ENCODE assay signal across 1 fruit fly cellular context in genomic region chr3R:17700488-17701130, dm6.
TF ChIP-seq lines count a peak whose summit lies in the region.

No protein-coding gene starts in this region.

TF ChIP-seq in whole organism, embryonic, 481 proteins besides CTCF, POLR2A, EP300 and RAD21 (continued from another document and continues in another):
- TF ChIP-seq tx (GFP tag; optimal IDR thresholded peaks at IDR 0.05; lab: Kevin White, UChicago) (peak; percentile 80), CG12219 (GFP tag; optimal IDR thresholded peaks at IDR 0.05; lab: Kevin White, UChicago) (peak; percentile 92), CG4404 (GFP tag; IDR thresholded peaks at IDR 0.05; lab: Robert Waterston, UW) (peak; percentile 96), CG11504 (tag; optimal IDR thresholded peaks at IDR 0.05; lab: Kevin White, UChicago) (peak; percentile 98), CG8359 (GFP tag; optimal IDR thresholded peaks at IDR 0.05; lab: Kevin White, UChicago; ENCODE audit: borderline replicate concordance) (peak; percentile 91), CG14667 (GFP tag; IDR thresholded peaks at IDR 0.05; lab: Robert Waterston, UW) (peak; percentile 97), Max (GFP tag; optimal IDR thresholded peaks at IDR 0.05; lab: Kevin White, UChicago) (peak; percentile 93), CG12942 (GFP tag; optimal IDR thresholded peaks at IDR 0.05; lab: Kevin White, UChicago) (peak; percentile 96), Dek (tag; optimal IDR thresholded peaks at IDR 0.05; lab: Kevin White, UChicago) (peak; percentile 99), CG7839 (tag; optimal IDR thresholded peaks at IDR 0.05; lab: Kevin White, UChicago) (peak; percentile 99), CG4707 (GFP tag; optimal IDR thresholded peaks at IDR 0.05; lab: Kevin White, UChicago) (peak; percentile 88), CG6689 (GFP tag; IDR thresholded peaks at IDR 0.05; lab: Robert Waterston, UW) (peak; percentile 98), Spps (tag; optimal IDR thresholded peaks at IDR 0.05; lab: Kevin White, UChicago) (peak; percentile 97), CG16813 (GFP tag; IDR thresholded peaks at IDR 0.05; lab: Robert Waterston, UW; ENCODE audit: partially characterized antibody) (no peak), Mrtf (GFP tag; IDR thresholded peaks at IDR 0.05; lab: Robert Waterston, UW) (peak; percentile 97), CG4820 (GFP tag; optimal IDR thresholded peaks at IDR 0.05; lab: Kevin White, UChicago) (peak; percentile 95), ftz-f1 (GFP tag; optimal IDR thresholded peaks at IDR 0.05; lab: Kevin White, UChicago) (peak; percentile 29), CG10366 (GFP tag; IDR thresholded peaks at IDR 0.05; lab: Robert Waterston, UW) (peak; percentile 98), gem (tag; optimal IDR thresholded peaks at IDR 0.05; lab: Kevin White, UChicago) (peak; percentile 99), CG32532 (GFP tag; IDR thresholded peaks at IDR 0.05; lab: Robert Waterston, UW) (peak; percentile 99), D19B (GFP tag; optimal IDR thresholded peaks at IDR 0.05; lab: Kevin White, UChicago) (peak; percentile 96), shn (GFP tag; optimal IDR thresholded peaks at IDR 0.05; lab: Kevin White, UChicago) (peak; percentile 38), BEAF-32 (GFP tag; optimal IDR thresholded peaks at IDR 0.05; lab: Kevin White, UChicago) (peak; percentile 0), CG1832 (GFP tag; optimal IDR thresholded peaks at IDR 0.05; lab: Kevin White, UChicago) (no peak), hbn (GFP tag; IDR thresholded peaks at IDR 0.05; lab: Robert Waterston, UW; ENCODE audit: partially characterized antibody) (no peak; the same call in 1 of the 2 replicates), CG6683 (GFP tag; optimal IDR thresholded peaks at IDR 0.05; lab: Kevin White, UChicago) (peak; percentile 99), Bgb (GFP tag; IDR thresholded peaks at IDR 0.05; lab: Robert Waterston, UW; ENCODE audit: partially characterized antibody) (peak; percentile 45; the same call in 1 of the 2 replicates), mld (GFP tag; IDR thresholded peaks at IDR 0.05; lab: Robert Waterston, UW; ENCODE audit: partially characterized antibody) (no peak), CG13123 (GFP tag; optimal IDR thresholded peaks at IDR 0.05; lab: Kevin White, UChicago) (peak; percentile 95), lilli (GFP tag; optimal IDR thresholded peaks at IDR 0.05; lab: Kevin White, UChicago) (peak; percentile 94), pb (GFP tag; optimal IDR thresholded peaks at IDR 0.05; lab: Kevin White, UChicago) (peak; percentile 30), CG15696 (tag; optimal IDR thresholded peaks at IDR 0.05; lab: Kevin White, UChicago) (peak; percentile 91), CG18599 (GFP tag; optimal IDR thresholded peaks at IDR 0.05; lab: Kevin White, UChicago) (peak; percentile 100), maf-S (GFP tag; optimal IDR thresholded peaks at IDR 0.05; lab: Kevin White, UChicago) (peak; percentile 77), PHDP (tag; optimal IDR thresholded peaks at IDR 0.05; lab: Kevin White, UChicago) (peak; percentile 99), CG7357 (GFP tag; IDR thresholded peaks at IDR 0.05; lab: Robert Waterston, UW) (peak; percentile 95), tup (GFP tag; optimal IDR thresholded peaks at IDR 0.05; lab: Kevin White, UChicago) (peak; percentile 90), D (optimal IDR thresholded peaks at IDR 0.05; lab: Kevin White, UChicago) (no peak), D (GFP tag; optimal IDR thresholded peaks at IDR 0.05; lab: Kevin White, UChicago) (peak; percentile 98), CG8765 (GFP tag; IDR thresholded peaks at IDR 0.05; lab: Robert Waterston, UW) (peak; percentile 78), CG10431 (GFP tag; optimal IDR thresholded peaks at IDR 0.05; lab: Kevin White, UChicago) (peak; percentile 97), CHES-1-like (GFP tag; optimal IDR thresholded peaks at IDR 0.05; lab: Kevin White, UChicago) (peak; percentile 79), CG10147 (GFP tag; optimal IDR thresholded peaks at IDR 0.05; lab: Kevin White, UChicago) (peak; percentile 98), Elba2 (GFP tag; optimal IDR thresholded peaks at IDR 0.05; lab: Kevin White, UChicago) (no peak), CG11695 (GFP tag; IDR thresholded peaks at IDR 0.05; lab: Robert Waterston, UW) (peak; percentile 99), tgo (GFP tag; IDR thresholded peaks at IDR 0.05; lab: Robert Waterston, UW) (peak; percentile 99), Neu2 (GFP tag; optimal IDR thresholded peaks at IDR 0.05; lab: Kevin White, UChicago; ENCODE audit: borderline replicate concordance) (no peak), CG9609 (GFP tag; optimal IDR thresholded peaks at IDR 0.05; lab: Kevin White, UChicago) (peak; percentile 65), tll (GFP tag; optimal IDR thresholded peaks at IDR 0.05; lab: Kevin White, UChicago) (peak in 1 of 2 experiments; percentile 52), Bdp1 (GFP tag; optimal IDR thresholded peaks at IDR 0.05; lab: Kevin White, UChicago) (peak; percentile 41), CG33557 (GFP tag; optimal IDR thresholded peaks at IDR 0.05; lab: Kevin White, UChicago) (peak; percentile 94), CG31388 (GFP tag; optimal IDR thresholded peaks at IDR 0.05; lab: Kevin White, UChicago) (peak; percentile 86), Scr (GFP tag; IDR thresholded peaks at IDR 0.05; lab: Robert Waterston, UW; ENCODE audit: partially characterized antibody) (no peak), tin (GFP tag; optimal IDR thresholded peaks at IDR 0.05; lab: Kevin White, UChicago) (peak; percentile 96), insv (GFP tag; optimal IDR thresholded peaks at IDR 0.05; lab: Kevin White, UChicago) (peak in 1 of 2 experiments; percentile 84), Lpt (GFP tag; optimal IDR thresholded peaks at IDR 0.05; lab: Kevin White, UChicago) (no peak), nau (GFP tag; optimal IDR thresholded peaks at IDR 0.05; lab: Kevin White, UChicago) (no peak), bcd (GFP tag; optimal IDR thresholded peaks at IDR 0.05; lab: Kevin White, UChicago) (peak; percentile 98), fd3F (GFP tag; optimal IDR thresholded peaks at IDR 0.05; lab: Kevin White, UChicago) (peak; percentile 99), bsh (GFP tag; optimal IDR thresholded peaks at IDR 0.05; lab: Kevin White, UChicago) (peak; percentile 95 to 99), unc-4 (GFP tag; IDR thresholded peaks at IDR 0.05; lab: Robert Waterston, UW; ENCODE audit: partially characterized antibody) (peak; percentile 38; the same call in 1 of the 2 replicates), ttk (GFP tag; IDR thresholded peaks at IDR 0.05; lab: Robert Waterston, UW) (peak; percentile 98), CG6654 (GFP tag; optimal IDR thresholded peaks at IDR 0.05; lab: Kevin White, UChicago) (peak; percentile 90), dm (GFP tag; optimal IDR thresholded peaks at IDR 0.05; lab: Kevin White, UChicago) (no peak), CG1603 (tag; optimal IDR thresholded peaks at IDR 0.05; lab: Kevin White, UChicago) (no peak), CG14860 (GFP tag; IDR thresholded peaks at IDR 0.05; lab: Robert Waterston, UW; ENCODE audit: partially characterized antibody) (no peak), CG10321 (GFP tag; IDR thresholded peaks at IDR 0.05; lab: Robert Waterston, UW) (peak; percentile 83), Hmr (GFP tag; optimal IDR thresholded peaks at IDR 0.05; lab: Kevin White, UChicago) (peak; percentile 100), trh (GFP tag; optimal IDR thresholded peaks at IDR 0.05; lab: Kevin White, UChicago) (peak; percentile 91), lola (GFP tag; optimal IDR thresholded peaks at IDR 0.05; lab: Kevin White, UChicago) (peak in 1 of 3 experiments; percentile 97), dmrt99B (tag; optimal IDR thresholded peaks at IDR 0.05; lab: Kevin White, UChicago) (peak; percentile 99), crp (GFP tag; optimal IDR thresholded peaks at IDR 0.05; lab: Kevin White, UChicago) (peak in 1 of 2 experiments; percentile 61), schlank (tag; optimal IDR thresholded peaks at IDR 0.05; lab: Kevin White, UChicago) (peak; percentile 91), h (optimal IDR thresholded peaks at IDR 0.05; lab: Kevin White, UChicago) (no peak), cg (GFP tag; optimal IDR thresholded peaks at IDR 0.05; lab: Kevin White, UChicago) (no peak), Med (GFP tag; lab: Kevin White, UChicago) (peak; percentile 93), scrt (GFP tag; optimal IDR thresholded peaks at IDR 0.05; lab: Kevin White, UChicago) (peak; percentile 97), Dfd (GFP tag; optimal IDR thresholded peaks at IDR 0.05; lab: Kevin White, UChicago) (no peak), jing (GFP tag; optimal IDR thresholded peaks at IDR 0.05; lab: Kevin White, UChicago) (peak; percentile 84), Ets97D (GFP tag; optimal IDR thresholded peaks at IDR 0.05; lab: Kevin White, UChicago) (peak; percentile 62), Sox100B (GFP tag; optimal IDR thresholded peaks at IDR 0.05; lab: Kevin White, UChicago) (no peak), CG17361 (GFP tag; IDR thresholded peaks at IDR 0.05; lab: Robert Waterston, UW) (peak; percentile 100), Xbp1 (GFP tag; optimal IDR thresholded peaks at IDR 0.05; lab: Kevin White, UChicago) (peak; percentile 97), sug (tag; optimal IDR thresholded peaks at IDR 0.05; lab: Kevin White, UChicago) (peak; percentile 99), NK7.1 (GFP tag; optimal IDR thresholded peaks at IDR 0.05; lab: Kevin White, UChicago) (peak; percentile 51), hb (GFP tag; IDR thresholded peaks at IDR 0.05; lab: Robert Waterston, UW; ENCODE audit: partially characterized antibody) (no peak), vvl (GFP tag; IDR thresholded peaks at IDR 0.05; lab: Robert Waterston, UW) (peak; percentile 99), CG2712 (tag; optimal IDR thresholded peaks at IDR 0.05; lab: Kevin White, UChicago) (peak; percentile 99), gcm (GFP tag; optimal IDR thresholded peaks at IDR 0.05; lab: Kevin White, UChicago) (peak; percentile 99), Usf (GFP tag; optimal IDR thresholded peaks at IDR 0.05; lab: Kevin White, UChicago) (peak; percentile 95), CG2116 (GFP tag; optimal IDR thresholded peaks at IDR 0.05; lab: Kevin White, UChicago) (peak; percentile 87), Hand (GFP tag; optimal IDR thresholded peaks at IDR 0.05; lab: Kevin White, UChicago) (peak; percentile 99), nerfin-1 (tag; optimal IDR thresholded peaks at IDR 0.05; lab: Kevin White, UChicago) (peak; percentile 97), br (optimal IDR thresholded peaks at IDR 0.05; lab: Kevin White, UChicago) (no peak), gro (GFP tag; optimal IDR thresholded peaks at IDR 0.05; lab: Kevin White, UChicago) (no peak), eve (GFP tag; optimal IDR thresholded peaks at IDR 0.05; lab: Kevin White, UChicago) (no peak), sc (optimal IDR thresholded peaks at IDR 0.05; lab: Kevin White, UChicago) (no peak), sc (GFP tag; optimal IDR thresholded peaks at IDR 0.05; lab: Kevin White, UChicago) (peak; percentile 96), sna (GFP tag; IDR thresholded peaks at IDR 0.05; lab: Robert Waterston, UW; ENCODE audit: partially characterized antibody) (0 out of 2 replicates have a peak, but pooled peaks have one; percentile 32), Side (GFP tag; optimal IDR thresholded peaks at IDR 0.05; lab: Kevin White, UChicago) (peak; percentile 72), chinmo (GFP tag; IDR thresholded peaks at IDR 0.05; lab: Robert Waterston, UW; ENCODE audit: partially characterized antibody) (peak; percentile 99), slp2 (GFP tag; optimal IDR thresholded peaks at IDR 0.05; lab: Kevin White, UChicago) (peak; percentile 80), CG5245 (GFP tag; optimal IDR thresholded peaks at IDR 0.05; lab: Kevin White, UChicago) (peak; percentile 90), peb (GFP tag; IDR thresholded peaks at IDR 0.05; lab: Robert Waterston, UW) (peak; percentile 96), CG34224 (GFP tag; IDR thresholded peaks at IDR 0.05; lab: Robert Waterston, UW; ENCODE audit: partially characterized antibody) (no peak), Dad (GFP tag; optimal IDR thresholded peaks at IDR 0.05; lab: Kevin White, UChicago) (peak; percentile 53), gcm2 (GFP tag; optimal IDR thresholded peaks at IDR 0.05; lab: Kevin White, UChicago) (peak; percentile 23), pum (GFP tag; optimal IDR thresholded peaks at IDR 0.05; lab: Kevin White, UChicago) (peak; percentile 63), sr (GFP tag; IDR thresholded peaks at IDR 0.05; lab: Robert Waterston, UW) (peak; percentile 55; the same call in 1 of the 3 replicates), p53 (GFP tag; optimal IDR thresholded peaks at IDR 0.05; lab: Kevin White, UChicago) (peak; percentile 19), nerfin-2 (GFP tag; IDR thresholded peaks at IDR 0.05; lab: Robert Waterston, UW; ENCODE audit: partially characterized antibody) (no peak), dmrt11E (tag; optimal IDR thresholded peaks at IDR 0.05; lab: Kevin White, UChicago) (peak; percentile 94), CG7786 (GFP tag; optimal IDR thresholded peaks at IDR 0.05; lab: Kevin White, UChicago) (peak; percentile 70), ro (GFP tag; IDR thresholded peaks at IDR 0.05; lab: Robert Waterston, UW) (peak; percentile 95), Ravus (GFP tag; IDR thresholded peaks at IDR 0.05; lab: Robert Waterston, UW) (peak; percentile 95), tio (GFP tag; optimal IDR thresholded peaks at IDR 0.05; lab: Kevin White, UChicago) (no peak), wdn (GFP tag; IDR thresholded peaks at IDR 0.05; lab: Robert Waterston, UW) (peak; percentile 95), corto (GFP tag; optimal IDR thresholded peaks at IDR 0.05; lab: Kevin White, UChicago) (peak; percentile 95), CG17612 (GFP tag; IDR thresholded peaks at IDR 0.05; lab: Robert Waterston, UW) (peak; percentile 94), Hr78 (GFP tag; optimal IDR thresholded peaks at IDR 0.05; lab: Kevin White, UChicago) (peak in 1 of 2 experiments; percentile 95), CG42726 (GFP tag; IDR thresholded peaks at IDR 0.05; lab: Robert Waterston, UW; ENCODE audit: partially characterized antibody) (no peak), NFAT (GFP tag; IDR thresholded peaks at IDR 0.05; lab: Robert Waterston, UW) (peak; percentile 95), B-H1 (GFP tag; IDR thresholded peaks at IDR 0.05; lab: Robert Waterston, UW) (peak; percentile 97), Tbp (GFP tag; optimal IDR thresholded peaks at IDR 0.05; lab: Kevin White, UChicago) (no peak), Hr3 (GFP tag; optimal IDR thresholded peaks at IDR 0.05; lab: Kevin White, UChicago) (peak; percentile 99), MTF-1 (GFP tag; optimal IDR thresholded peaks at IDR 0.05; lab: Kevin White, UChicago; ENCODE audit: borderline replicate concordance) (peak; percentile 91), mirr (GFP tag; optimal IDR thresholded peaks at IDR 0.05; lab: Kevin White, UChicago) (peak; percentile 33), CG4854 (GFP tag; optimal IDR thresholded peaks at IDR 0.05; lab: Kevin White, UChicago) (peak; percentile 57), dpn (GFP tag; optimal IDR thresholded peaks at IDR 0.05; lab: Kevin White, UChicago) (peak; percentile 84 to 97)
